Fruit fly (Drosophila melanogaster): ENCODE data around the gene CG14160.

The CG14160 gene

DNA sequence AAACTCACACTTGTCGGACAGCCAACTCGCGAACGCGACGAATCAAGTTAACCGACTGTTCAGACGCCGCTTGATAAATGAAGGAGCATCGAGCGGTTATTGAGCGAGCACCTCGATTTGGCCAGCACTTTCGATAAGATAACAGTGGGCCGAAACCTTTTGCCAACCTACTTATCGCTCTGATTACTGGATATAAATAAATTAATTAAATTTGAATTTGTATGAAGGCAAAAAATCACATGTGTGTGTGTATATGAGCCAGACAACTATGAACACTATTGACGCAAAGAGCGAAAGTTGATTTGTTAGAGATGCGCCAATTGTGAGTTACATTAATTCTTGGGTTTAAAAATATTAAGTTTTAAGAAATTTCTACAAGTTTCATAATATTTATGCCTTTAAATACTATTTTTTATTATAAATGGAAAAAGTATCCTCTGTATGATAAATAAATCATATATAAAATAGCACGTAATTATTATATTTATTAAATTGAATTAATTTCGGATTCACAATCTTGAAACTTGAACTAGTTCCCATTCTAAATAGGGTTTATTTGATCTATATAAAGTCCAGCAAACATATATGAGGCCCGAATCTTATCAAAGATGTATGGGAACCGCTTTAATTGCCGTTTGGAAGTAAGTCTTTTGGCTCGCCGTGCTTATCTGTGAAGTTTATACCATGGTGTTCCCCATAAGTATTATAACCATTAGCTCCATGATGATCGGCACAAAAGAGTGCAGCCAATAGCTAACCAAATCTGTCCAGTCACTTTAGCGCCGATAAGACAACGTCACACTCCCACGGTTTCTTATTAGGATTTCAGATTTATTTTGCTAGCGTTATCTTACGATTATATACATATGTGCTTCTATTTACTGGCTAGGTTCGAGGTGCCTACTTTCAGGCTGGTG, at the start of gene CG14160:
Gene CG14160 (minus strand): TSS at position 51 of the 917 bp plus-strand sequence.
- TF ChIP-seq sug (tag; optimal IDR thresholded peaks at IDR 0.05) (peak; percentile 71), D (optimal IDR thresholded peaks at IDR 0.05) (no peak), D (GFP tag; optimal IDR thresholded peaks at IDR 0.05) (no peak), CG11504 (tag; optimal IDR thresholded peaks at IDR 0.05) (peak; percentile 13), lab (GFP tag; optimal IDR thresholded peaks at IDR 0.05) (peak; percentile 27), CG6854 (GFP tag; optimal IDR thresholded peaks at IDR 0.05) (no peak), Mrtf (GFP tag; IDR thresholded peaks at IDR 0.05) (no peak), GATAe (GFP tag; conservative IDR thresholded peaks at IDR 0.05) (peak; percentile 17; the same call in 1 of the 2 replicates), grau (tag; optimal IDR thresholded peaks at IDR 0.05) (peak; percentile 19), Rfx (GFP tag; IDR thresholded peaks at IDR 0.05) (no peak), mirr (GFP tag; optimal IDR thresholded peaks at IDR 0.05) (peak; percentile 75), gem (tag; optimal IDR thresholded peaks at IDR 0.05) (peak; percentile 30), Hr51 (GFP tag; optimal IDR thresholded peaks at IDR 0.05) (peak in 1 of 2 experiments; percentile 31), CG15514 (GFP tag; optimal IDR thresholded peaks at IDR 0.05) (peak; percentile 94), CG17568 (GFP tag; optimal IDR thresholded peaks at IDR 0.05) (no peak), Hmr (GFP tag; optimal IDR thresholded peaks at IDR 0.05) (peak; percentile 20), CG31441 (GFP tag; IDR thresholded peaks at IDR 0.05) (0 out of 2 replicates have a peak, but pooled peaks have one; percentile 13), CG8290 (GFP tag; optimal IDR thresholded peaks at IDR 0.05) (no peak), CG8290 (tag; optimal IDR thresholded peaks at IDR 0.05) (peak in 1 of 2 experiments; percentile 1), CG2678 (tag; optimal IDR thresholded peaks at IDR 0.05) (peak; percentile 47), hb (GFP tag; IDR thresholded peaks at IDR 0.05; ENCODE audit: partially characterized antibody) (no peak), CG7839 (tag; optimal IDR thresholded peaks at IDR 0.05) (peak; percentile 18), exex (tag; optimal IDR thresholded peaks at IDR 0.05) (peak; percentile 96), chinmo (GFP tag; IDR thresholded peaks at IDR 0.05; ENCODE audit: partially characterized antibody) (peak; percentile 26; the same call in 1 of the 4 replicates), CG3281 (GFP tag; optimal IDR thresholded peaks at IDR 0.05) (peak; percentile 5)

DNA sequence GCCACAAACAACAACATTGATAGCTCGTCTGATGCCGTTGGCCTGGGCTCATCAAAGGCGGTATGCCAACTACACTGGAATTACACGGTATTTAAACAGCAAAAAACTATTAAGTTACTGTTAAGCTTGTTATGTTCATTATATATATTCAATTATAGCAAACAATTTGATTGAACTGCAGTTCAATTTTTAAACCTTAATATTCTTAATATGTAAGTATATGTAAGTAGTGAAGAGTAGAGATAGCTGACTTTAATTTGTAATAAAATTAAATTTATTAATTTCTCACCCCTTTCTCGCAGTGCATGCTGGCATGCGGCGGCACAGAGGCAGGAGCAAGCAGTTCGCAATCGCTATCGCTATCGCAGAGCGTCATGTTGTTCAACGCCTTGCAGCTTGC, 21.2 kb upstream of the CG14160 start:
- TF ChIP-seq amos (GFP tag; IDR thresholded peaks at IDR 0.05; ENCODE audit: partially characterized antibody): no peak
- no peak for TF ChIP-seq h (optimal IDR thresholded peaks at IDR 0.05)
- no peak for TF ChIP-seq CG17385 (GFP tag; optimal IDR thresholded peaks at IDR 0.05)
- TF ChIP-seq CG6765 (GFP tag; optimal IDR thresholded peaks at IDR 0.05): no peak
- TF ChIP-seq CG10267 (tag; optimal IDR thresholded peaks at IDR 0.05): no peak
- no peak for TF ChIP-seq knrl (GFP tag; IDR thresholded peaks at IDR 0.05; ENCODE audit: partially characterized antibody)
- no peak for TF ChIP-seq Bgb (GFP tag; IDR thresholded peaks at IDR 0.05; ENCODE audit: partially characterized antibody)
- 0 out of 2 replicates have a peak, but pooled peaks have one; percentile 11 for TF ChIP-seq wor (GFP tag; IDR thresholded peaks at IDR 0.05)
- TF ChIP-seq CG42726 (GFP tag; IDR thresholded peaks at IDR 0.05; ENCODE audit: partially characterized antibody): no peak
- no peak for TF ChIP-seq Awh (GFP tag; IDR thresholded peaks at IDR 0.05)
- no peak for TF ChIP-seq CG7372 (GFP tag; IDR thresholded peaks at IDR 0.05)
- no peak for TF ChIP-seq mld (GFP tag; IDR thresholded peaks at IDR 0.05; ENCODE audit: partially characterized antibody)
- peak; percentile 20 for TF ChIP-seq CoRest (tag; optimal IDR thresholded peaks at IDR 0.05)
- TF ChIP-seq Lpt (GFP tag; optimal IDR thresholded peaks at IDR 0.05): no peak
- no peak for TF ChIP-seq CG10147 (GFP tag; optimal IDR thresholded peaks at IDR 0.05)
- TF ChIP-seq CG16813 (GFP tag; IDR thresholded peaks at IDR 0.05; ENCODE audit: partially characterized antibody): no peak
- TF ChIP-seq CG1233 (GFP tag; optimal IDR thresholded peaks at IDR 0.05): peak; percentile 18
- no peak for TF ChIP-seq CG2202 (tag; optimal IDR thresholded peaks at IDR 0.05)
- no peak for TF ChIP-seq ap (GFP tag; IDR thresholded peaks at IDR 0.05)
- TF ChIP-seq scrt (GFP tag; optimal IDR thresholded peaks at IDR 0.05): no peak
- no peak for TF ChIP-seq dpn (GFP tag; optimal IDR thresholded peaks at IDR 0.05)
- TF ChIP-seq p53 (GFP tag; optimal IDR thresholded peaks at IDR 0.05): no peak
- TF ChIP-seq Hand (GFP tag; optimal IDR thresholded peaks at IDR 0.05): no peak

Measured in whole organism, embryonic.